Worm (Caenorhabditis elegans): ENCODE measurements around the gene dpy-6.

DNA sequence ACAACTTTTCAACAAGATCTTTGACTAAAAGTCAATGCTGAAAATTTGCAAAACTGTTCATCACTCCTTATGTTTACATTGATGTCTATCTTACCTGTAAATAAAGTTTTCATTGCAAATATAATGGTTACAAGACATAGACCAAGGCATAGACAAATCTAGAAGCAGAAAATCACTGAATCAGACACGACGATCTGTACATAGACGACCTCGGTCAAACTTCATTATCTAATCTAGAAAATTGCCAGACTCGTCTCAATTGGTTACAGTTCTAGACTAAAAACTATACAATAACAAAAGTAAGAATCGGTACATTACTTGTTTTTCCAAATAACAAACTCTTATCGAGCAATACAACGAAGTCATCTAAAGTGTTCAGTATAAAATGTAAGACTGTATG, 45.5 kb upstream of the dpy-6 start, which contains the start of gene grd-4:
- no peak for TF ChIP-seq pha-2 (tag; optimal IDR thresholded peaks at IDR 0.05)
- TF ChIP-seq F13H6.1 (tag; optimal IDR thresholded peaks at IDR 0.05), result no peak
- TF ChIP-seq fkh-10 (GFP tag; optimal IDR thresholded peaks at IDR 0.05), result no peak
- no peak for TF ChIP-seq hlh-30 (tag; optimal IDR thresholded peaks at IDR 0.05; ENCODE audit: insufficient read depth)
- TF ChIP-seq pha-4 (tag; optimal IDR thresholded peaks at IDR 0.05), result no peak
- TF ChIP-seq lin-11 (tag; optimal IDR thresholded peaks at IDR 0.05), result no peak
- TF ChIP-seq npax-4 (tag; optimal IDR thresholded peaks at IDR 0.05), result no peak
- TF ChIP-seq ama-1 (optimal IDR thresholded peaks at IDR 0.05), result no peak
- no peak for TF ChIP-seq unc-55 (GFP tag; optimal IDR thresholded peaks at IDR 0.05)
- no peak for TF ChIP-seq nhr-11 (tag; optimal IDR thresholded peaks at IDR 0.05)
- no peak for TF ChIP-seq ets-4 (tag; optimal IDR thresholded peaks at IDR 0.05)
- TF ChIP-seq nfya-1 (tag; optimal IDR thresholded peaks at IDR 0.05), result no peak
- no peak for TF ChIP-seq rnt-1 (tag; optimal IDR thresholded peaks at IDR 0.05)
- no peak for TF ChIP-seq dve-1 (tag; optimal IDR thresholded peaks at IDR 0.05)
